Worm (Caenorhabditis elegans) whole organism, L1 larva: ENCODE measurements around the gene T20D3.14.
A peak's percentile ranks its signal among the peaks of the same experiment; 100 is the strongest.

Experiments
- alr-1 ChIP-seq: fragments of 200-800 bp; sonication (Bioruptor generic); optimal IDR thresholded peaks from 2 replicates; lab custom pipeline; 2018; ENCODE audit warnings: borderline replicate concordance, mild to moderate bottlenecking, missing genetic modification characterization, missing compliant biosample characterization
- aly-2 ChIP-seq: fragments of 150-350 bp; optimal IDR thresholded peaks from 2 replicates; lab custom pipeline; 2014; ENCODE audit warnings: missing biosample characterization, missing genetic modification characterization
- ama-1 ChIP-seq: fragments of 150-350 bp; optimal IDR thresholded peaks from 2 replicates; lab custom pipeline; 2014
- blmp-1 ChIP-seq: fragments of 150-350 bp; optimal IDR thresholded peaks from 2 replicates; lab custom pipeline; 2014; ENCODE audit warnings: missing biosample characterization, missing genetic modification characterization
- ceh-82 ChIP-seq, 3 experiments: fragments of 150-350 bp in 1 of 3; sonication (generic microtip) in 2 of 3; optimal IDR thresholded peaks; 2 replicates each; lab custom pipeline; 2014 to 2017; ENCODE audit warnings: missing biosample characterization in 3 of 3, missing genetic modification characterization in 3 of 3
- ceh-90 ChIP-seq: sonication (generic microtip); optimal IDR thresholded peaks from 2 replicates; lab custom pipeline; 2016; ENCODE audit warnings: missing genetic modification characterization, missing compliant biosample characterization
- dpl-1 ChIP-seq, 3 experiments: fragments of 150-350 bp in 2 of 3; sonication (generic microtip) in 1 of 3; optimal IDR thresholded peaks; 2 replicates each; lab custom pipeline; 2014 to 2017; ENCODE audit warnings: missing biosample characterization in 3 of 3, missing genetic modification characterization in 3 of 3, missing genetic modification reagents in 3 of 3
- dsc-1 ChIP-seq: sonication (generic microtip); optimal IDR thresholded peaks from 2 replicates; lab custom pipeline; 2016; ENCODE audit warnings: mild to moderate bottlenecking, missing genetic modification characterization, missing compliant biosample characterization
- efl-1 ChIP-seq, 4 experiments: fragments of 150-350 bp; optimal IDR thresholded peaks in 3 of 4; peaks in 1 of 4; 1 replicate in 1 of 4; 2 replicates in 3 of 4; lab custom pipeline; 2014; ENCODE audit warnings: missing biosample characterization in 2 of 4, missing genetic modification characterization in 2 of 4, missing genetic modification reagents in 2 of 4
- efl-3 ChIP-seq: fragments of 200-800 bp; sonication (Bioruptor generic); optimal IDR thresholded peaks from 2 replicates; lab custom pipeline; 2018; ENCODE audit warnings: mild to moderate bottlenecking, missing genetic modification characterization, missing compliant biosample characterization
- egl-13 ChIP-seq: sonication (generic microtip); optimal IDR thresholded peaks from 2 replicates; lab custom pipeline; 2016; ENCODE audit warnings: missing genotype, missing genetic modification reagents, missing genetic modification characterization, missing compliant biosample characterization
- elt-3 ChIP-seq, 6 experiments: fragments of 150-350 bp in 1 of 6; sonication (generic microtip); optimal IDR thresholded peaks; 2 replicates each; lab custom pipeline; 2017 to 2018; ENCODE audit warnings: missing biosample characterization in 6 of 6, missing genetic modification characterization in 6 of 6, inconsistent platforms in 1 of 6
- ets-5 ChIP-seq: fragments of 200-800 bp; sonication (Bioruptor generic); IDR thresholded peaks from 2 replicates; pipeline ENCODE4 v1.3.6; 2022; ENCODE audit warnings: missing genetic modification characterization, missing compliant biosample characterization
- fkh-10 ChIP-seq: sonication (generic microtip); optimal IDR thresholded peaks from 2 replicates; lab custom pipeline; 2017; ENCODE audit warnings: missing biosample characterization, missing genetic modification reagents, missing genetic modification characterization
- fkh-8 ChIP-seq: sonication (generic microtip); optimal IDR thresholded peaks from 2 replicates; lab custom pipeline; 2016; ENCODE audit warnings: mild to moderate bottlenecking, missing genetic modification characterization, missing compliant biosample characterization
- fos-1 ChIP-seq: fragments of 150-350 bp; optimal IDR thresholded peaks from 2 replicates; lab custom pipeline; 2014; ENCODE audit warnings: missing biosample characterization, missing genetic modification characterization
- grh-1 ChIP-seq: fragments of 200-800 bp; sonication (Bioruptor generic); IDR thresholded peaks from 2 replicates; pipeline ENCODE4 v1.3.6; 2022; ENCODE audit warnings: missing genetic modification reagents, missing genetic modification characterization, missing compliant biosample characterization
- irx-1 ChIP-seq: sonication (generic microtip); optimal IDR thresholded peaks from 2 replicates; lab custom pipeline; 2016; ENCODE audit warnings: missing genetic modification characterization, missing compliant biosample characterization
- isw-1 ChIP-seq: fragments of 200-800 bp; sonication (Bioruptor generic); IDR thresholded peaks from 2 replicates; pipeline ENCODE4 v1.3.6; 2022; ENCODE audit warnings: missing genetic modification characterization, missing compliant biosample characterization
- lin-14 ChIP-seq: fragments of 200-800 bp; sonication (Bioruptor generic); optimal IDR thresholded peaks from 2 replicates; lab custom pipeline; 2018; ENCODE audit warnings: mild to moderate bottlenecking, missing genetic modification characterization, moderate library complexity, missing compliant biosample characterization
- nhr-12 ChIP-seq: sonication (generic microtip); optimal IDR thresholded peaks from 2 replicates; lab custom pipeline; 2017; ENCODE audit warnings: missing biosample characterization, missing genetic modification characterization
- nhr-19 ChIP-seq: fragments of 200-800 bp; sonication (Bioruptor generic); conservative IDR thresholded peaks from 2 replicates; pipeline ENCODE4 v1.3.6; 2022; ENCODE audit warnings: missing genetic modification characterization, missing compliant biosample characterization
- nhr-237 ChIP-seq: fragments of 150-350 bp; optimal IDR thresholded peaks from 2 replicates; lab custom pipeline; 2014; ENCODE audit warnings: missing biosample characterization, missing genetic modification characterization
- nhr-28 ChIP-seq: fragments of 150-350 bp; optimal IDR thresholded peaks from 2 replicates; lab custom pipeline; 2014; ENCODE audit warnings: missing biosample characterization, missing genetic modification characterization
- nhr-47 ChIP-seq: sonication (generic microtip); optimal IDR thresholded peaks from 2 replicates; lab custom pipeline; 2016; ENCODE audit warnings: mild to moderate bottlenecking, missing genetic modification characterization, moderate library complexity, missing compliant biosample characterization
- nhr-71 ChIP-seq: sonication (generic microtip); optimal IDR thresholded peaks from 2 replicates; lab custom pipeline; 2016; ENCODE audit warnings: mild to moderate bottlenecking, missing genetic modification characterization, moderate library complexity, missing compliant biosample characterization
- nhr-76 ChIP-seq: sonication (generic microtip); optimal IDR thresholded peaks from 2 replicates; lab custom pipeline; 2017; ENCODE audit warnings: missing biosample characterization, missing genetic modification characterization
- nhr-85 ChIP-seq: sonication (generic microtip); peaks from one replicate; lab custom pipeline; 2016; ENCODE audit warnings: missing genetic modification characterization, inconsistent platforms, missing compliant biosample characterization
- pax-3 ChIP-seq: fragments of 200-800 bp; sonication (Bioruptor generic); optimal IDR thresholded peaks from 2 replicates; lab custom pipeline; 2018; ENCODE audit warnings: mild to moderate bottlenecking, missing genetic modification characterization, moderate library complexity, missing compliant biosample characterization
- skn-1 ChIP-seq: fragments of 150-350 bp; optimal IDR thresholded peaks from 2 replicates; lab custom pipeline; 2014; ENCODE audit warnings: missing biosample characterization, missing genetic modification characterization
- snu-23 ChIP-seq: sonication (generic microtip); optimal IDR thresholded peaks from 2 replicates; lab custom pipeline; 2016; ENCODE audit warnings: missing genetic modification characterization, missing compliant biosample characterization
- sox-4 ChIP-seq: sonication (generic microtip); optimal IDR thresholded peaks from 2 replicates; lab custom pipeline; 2016; ENCODE audit warnings: missing genetic modification characterization, missing compliant biosample characterization
- tlp-1 ChIP-seq: fragments of 150-350 bp; optimal IDR thresholded peaks from 2 replicates; lab custom pipeline; 2014; ENCODE audit warnings: missing biosample characterization, missing genetic modification characterization
- unc-130 ChIP-seq: fragments of 150-350 bp; optimal IDR thresholded peaks from 2 replicates; lab custom pipeline; 2017; ENCODE audit warnings: missing biosample characterization, missing genetic modification characterization, inconsistent platforms
- unc-62 ChIP-seq: fragments of 150-350 bp; optimal IDR thresholded peaks from 2 replicates; lab custom pipeline; 2014; ENCODE audit warnings: missing biosample characterization, missing genetic modification reagents, missing genetic modification characterization
- unc-98 ChIP-seq: fragments of 200-800 bp; sonication (Bioruptor generic); IDR thresholded peaks from 2 replicates; pipeline ENCODE4 v1.3.6; 2022; ENCODE audit warnings: missing genetic modification characterization, missing compliant biosample characterization
- vab-15 ChIP-seq: sonication (generic microtip); optimal IDR thresholded peaks from 2 replicates; lab custom pipeline; 2017; ENCODE audit warnings: missing genotype, mild to moderate bottlenecking, missing genetic modification characterization, missing compliant biosample characterization
- zag-1 ChIP-seq: fragments of 150-350 bp; optimal IDR thresholded peaks from 2 replicates; lab custom pipeline; 2014; ENCODE audit warnings: missing biosample characterization, missing genetic modification characterization
- zip-4 ChIP-seq: fragments of 200-800 bp; sonication (Bioruptor generic); optimal IDR thresholded peaks from 2 replicates; lab custom pipeline; 2018; ENCODE audit warnings: mild to moderate bottlenecking, missing genetic modification characterization, moderate library complexity, missing compliant biosample characterization
- ztf-11 ChIP-seq, 2 experiments: sonication (generic microtip); optimal IDR thresholded peaks; 2 replicates each; lab custom pipeline; 2016 to 2017; ENCODE audit warnings: missing genetic modification characterization in 2 of 2, missing biosample characterization in 1 of 2, missing compliant biosample characterization in 1 of 2
- ztf-4 ChIP-seq: fragments of 150-350 bp; optimal IDR thresholded peaks from 2 replicates; lab custom pipeline; 2014; ENCODE audit warnings: missing biosample characterization, missing genetic modification characterization

T20D3.14 gene

DNA sequence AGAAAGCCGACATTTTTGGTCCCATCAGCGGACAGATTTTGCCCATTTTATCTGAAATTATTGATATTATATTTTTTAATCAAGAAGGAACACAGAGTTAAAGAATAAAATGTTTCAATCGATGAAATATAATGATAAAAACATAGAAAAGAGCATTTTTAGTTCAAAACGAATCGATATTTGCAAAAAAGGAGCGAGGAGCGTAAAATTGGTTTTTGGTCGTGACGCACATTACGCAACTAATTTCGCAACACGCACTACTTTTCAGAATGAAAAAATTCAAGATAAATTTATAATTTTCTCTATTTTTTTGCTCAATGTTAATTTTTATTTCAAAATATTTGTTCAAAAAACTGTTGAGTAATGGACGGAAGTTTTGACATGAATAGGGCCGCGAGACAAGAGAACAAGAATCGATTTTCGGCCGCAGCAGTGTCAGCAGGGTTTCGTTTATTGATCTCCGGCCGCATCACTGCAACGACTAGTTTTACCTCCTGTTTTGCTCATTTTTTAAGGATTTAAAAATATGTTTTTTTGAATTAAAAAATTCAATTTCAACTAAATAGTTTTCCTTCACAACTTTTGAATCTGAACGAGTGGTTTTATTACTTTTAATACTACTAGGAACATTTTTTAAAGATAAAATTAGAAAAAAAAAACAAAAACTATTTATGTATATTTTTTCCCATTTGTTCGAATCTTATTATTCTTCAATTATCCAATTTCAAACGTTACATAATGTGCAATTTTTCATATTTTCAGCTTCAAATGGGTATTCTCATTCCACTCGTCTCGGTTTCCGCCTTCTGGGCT, 14.5 kb downstream of the T20D3.14 start, which contains the start of the genes F49C12.12 and vha-17 (continued):
- TF ChIP-seq zag-1 (no peak), isw-1 (GFP tag; lab: Robert Waterston, UW) (no peak), nhr-237 (tag; lab: Kevin White, UChicago) (peak; percentile 13), egl-13 (tag; lab: Kevin White, UChicago) (no peak), efl-1 (optimal IDR thresholded peaks at IDR 0.05; lab: Kevin White, UChicago) (peak; percentile 10 to 42), efl-1 (GFP tag; optimal IDR thresholded peaks at IDR 0.05 in 1 of 2; lab: Kevin White, UChicago) (peak; percentile 27 to 34), ceh-90 (tag; lab: Kevin White, UChicago) (no peak), fos-1 (tag; lab: Kevin White, UChicago) (no peak), ceh-82 (tag; optimal IDR thresholded peaks at IDR 0.05; lab: Kevin White, UChicago) (peak in 1 of 3 experiments; percentile 14), nhr-28 (tag; lab: Kevin White, UChicago) (no peak), nhr-85 (peak; percentile 70), nhr-76 (no peak), aly-2 (tag; lab: Kevin White, UChicago) (no peak), lin-14 (GFP tag; lab: Kevin White, UChicago) (peak; percentile 75), zip-4 (GFP tag; lab: Kevin White, UChicago) (peak; percentile 45), ztf-4 (no peak), nhr-12 (no peak), dpl-1 (GFP tag; optimal IDR thresholded peaks at IDR 0.05; lab: Kevin White, UChicago) (peak in 2 of 3 experiments; percentile 19 to 52), blmp-1 (tag; lab: Kevin White, UChicago) (peak; percentile 26), ets-5 (GFP tag; lab: Robert Waterston, UW) (no peak), ama-1 (lab: Kevin White, UChicago) (no peak), fkh-8 (tag; lab: Kevin White, UChicago) (no peak), efl-3 (GFP tag; lab: Kevin White, UChicago) (no peak), nhr-19 (GFP tag; lab: Robert Waterston, UW) (0 out of 2 replicates have a peak, but pooled peaks have one; percentile 6), grh-1 (GFP tag; lab: Robert Waterston, UW) (no peak), skn-1 (tag; lab: Kevin White, UChicago) (peak; percentile 65), alr-1 (no peak), nhr-47 (peak; percentile 31)

DNA sequence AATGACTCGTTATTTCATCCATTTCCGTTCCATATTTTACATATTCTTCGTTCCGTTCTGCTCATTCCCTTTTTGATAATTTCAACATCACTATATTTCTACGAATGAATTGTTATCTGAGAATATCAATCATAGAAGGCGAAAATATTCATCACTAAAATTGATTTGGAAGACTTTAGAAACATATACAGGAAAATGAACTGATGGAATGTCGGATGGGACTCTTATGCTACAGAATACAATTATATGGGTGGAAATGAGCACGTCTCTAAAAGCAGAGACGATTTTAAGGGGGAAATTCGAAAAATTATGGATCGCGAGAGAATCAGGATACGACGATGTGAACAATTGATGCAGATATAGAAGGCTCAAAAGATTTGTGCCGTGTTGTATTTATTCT, 15.7 kb downstream of the T20D3.14 start:
- TF ChIP-seq unc-62 (GFP tag; lab: Kevin White, UChicago) = no peak
- TF ChIP-seq fkh-8 (tag; lab: Kevin White, UChicago) = no peak
- no peak for TF ChIP-seq sox-4 (tag; lab: Kevin White, UChicago)
- no peak for TF ChIP-seq unc-98 (GFP tag; lab: Robert Waterston, UW)
- no peak for TF ChIP-seq nhr-85
- TF ChIP-seq ztf-11 (tag; optimal IDR thresholded peaks at IDR 0.05; lab: Kevin White, UChicago) = no peak
- no peak for TF ChIP-seq irx-1
- TF ChIP-seq nhr-71 (tag; lab: Kevin White, UChicago) = peak; percentile 16

DNA sequence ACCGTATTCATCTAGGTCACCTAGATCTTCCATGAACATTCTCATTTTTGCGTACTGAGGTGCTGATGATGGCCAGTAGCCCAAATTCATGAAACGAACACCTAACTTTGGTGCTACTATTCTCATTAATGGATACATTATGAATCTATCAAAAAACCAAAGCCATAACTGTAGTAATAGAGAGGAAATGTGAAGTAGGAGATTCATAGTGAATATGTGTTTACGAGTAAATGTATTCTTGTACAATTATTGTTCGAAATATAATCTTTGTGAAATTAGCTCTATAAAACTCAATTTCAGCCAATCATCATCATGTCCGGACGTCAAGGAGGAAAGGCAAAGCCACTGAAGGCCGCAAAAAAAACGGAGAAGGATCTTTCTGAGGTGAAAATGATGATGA, 16.6 kb downstream of the T20D3.14 start, which contains the start of the genes F49C12.11 and nemt-1:
Gene F49C12.11, plus strand, starts transcription at position 301 of the 400 bp plus-strand sequence.
Gene nemt-1, minus strand, starts transcription at position 360 of the 400 bp plus-strand sequence.
- TF ChIP-seq elt-3 (tag; optimal IDR thresholded peaks at IDR 0.05; lab: Kevin White, UChicago) = no peak
- no peak for TF ChIP-seq nhr-71 (tag; lab: Kevin White, UChicago)
- no peak for TF ChIP-seq egl-13 (tag; lab: Kevin White, UChicago)
- TF ChIP-seq ztf-4 = no peak
- TF ChIP-seq pax-3 (tag; lab: Kevin White, UChicago) = no peak
- no peak for TF ChIP-seq nhr-47
- no peak for TF ChIP-seq unc-130 (tag; lab: Kevin White, UChicago)
- no peak for TF ChIP-seq tlp-1 (tag; lab: Kevin White, UChicago)
- no peak for TF ChIP-seq fkh-10 (GFP tag; lab: Kevin White, UChicago)
- TF ChIP-seq snu-23 = no peak
- TF ChIP-seq dsc-1 (tag; lab: Kevin White, UChicago) = no peak
- TF ChIP-seq vab-15 (tag; lab: Kevin White, UChicago) = no peak
- TF ChIP-seq, all 84 proteins: peak for 0
